Fruit fly (Drosophila melanogaster) whole organism, embryonic: ENCODE measurements around the gene sob.

Experiments used
- B-H1 ChIP-seq: fragments of 200-800 bp; sonication (Bioruptor generic); IDR thresholded peaks from 3 replicates; pipeline ENCODE4 v1.3.6; 2022; ENCODE audit warnings: missing biosample characterization, missing genetic modification characterization
- CG10267 ChIP-seq: fragments of 200-800 bp; sonication (Bioruptor generic); optimal IDR thresholded peaks from 2 replicates; lab custom pipeline; 2018; ENCODE audit warnings: missing biosample characterization, mild to moderate bottlenecking, missing genetic modification characterization, moderate library complexity
- CG12155 ChIP-seq: fragments of 200-800 bp; sonication (Bioruptor generic); optimal IDR thresholded peaks from 3 replicates; lab custom pipeline; 2016; ENCODE audit warnings: missing biosample characterization, missing genetic modification characterization
- CG15269 ChIP-seq: fragments of 200-800 bp; sonication (Bioruptor generic); optimal IDR thresholded peaks from 2 replicates; lab custom pipeline; 2018; ENCODE audit warnings: missing biosample characterization, mild to moderate bottlenecking, missing genetic modification characterization, moderate library complexity
- CG1602 ChIP-seq: fragments of 200-800 bp; sonication (Bioruptor generic); optimal IDR thresholded peaks from 3 replicates; lab custom pipeline; 2016; ENCODE audit warnings: missing biosample characterization, missing genetic modification characterization
- CG16779 ChIP-seq: fragments of 200-800 bp; sonication (Bioruptor generic); IDR thresholded peaks from 2 replicates; pipeline ENCODE4 v1.3.6; 2022; ENCODE audit warnings: missing biosample characterization, missing genetic modification characterization
- CG18011 ChIP-seq: fragments of 200-800 bp; sonication (Bioruptor generic); optimal IDR thresholded peaks from 2 replicates; lab custom pipeline; 2017; ENCODE audit warnings: missing biosample characterization, missing genetic modification characterization, mild to moderate bottlenecking, moderate library complexity, missing genotype
- CG18262 ChIP-seq: fragments of 200-800 bp; optimal IDR thresholded peaks from 3 replicates; lab custom pipeline; 2019; ENCODE audit warnings: missing biosample characterization, mild to moderate bottlenecking, missing genetic modification characterization, moderate library complexity
- CG1832 ChIP-seq: fragments of 200-800 bp; sonication (Bioruptor generic); optimal IDR thresholded peaks from 2 replicates; lab custom pipeline; 2017; ENCODE audit warnings: missing biosample characterization, mild to moderate bottlenecking, missing genetic modification characterization, inconsistent platforms
- CG2202 ChIP-seq: fragments of 200-800 bp; sonication (Bioruptor generic); optimal IDR thresholded peaks from 2 replicates; lab custom pipeline; 2018; ENCODE audit warnings: missing biosample characterization, mild to moderate bottlenecking, missing genetic modification characterization
- CG2889 ChIP-seq: fragments of 200-800 bp; sonication (Bioruptor generic); IDR thresholded peaks from 3 replicates; pipeline ENCODE4 v1.3.6; 2022; ENCODE audit warnings: missing biosample characterization, missing genetic modification characterization
- CG30431 ChIP-seq: fragments of 200-800 bp; sonication (Bioruptor generic); optimal IDR thresholded peaks from 2 replicates; lab custom pipeline; 2017; ENCODE audit warnings: missing biosample characterization, missing genetic modification characterization
- CG34376 ChIP-seq: fragments of 200-800 bp; sonication (Bioruptor generic); optimal IDR thresholded peaks from 2 replicates; lab custom pipeline; 2018; ENCODE audit warnings: missing biosample characterization, mild to moderate bottlenecking, missing genetic modification characterization
- CG3995 ChIP-seq: fragments of 200-800 bp; sonication (Bioruptor generic); optimal IDR thresholded peaks from 3 replicates; lab custom pipeline; 2016; ENCODE audit warnings: missing biosample characterization, missing genetic modification characterization
- CG5180 ChIP-seq: fragments of 200-800 bp; sonication (Bioruptor generic); optimal IDR thresholded peaks from 3 replicates; lab custom pipeline; 2017; ENCODE audit warnings: missing biosample characterization, missing genetic modification characterization, mild to moderate bottlenecking, moderate library complexity, missing genetic modification reagents
- CG6765 ChIP-seq: fragments of 200-800 bp; sonication (Bioruptor generic); optimal IDR thresholded peaks from 3 replicates; lab custom pipeline; 2017; ENCODE audit warnings: missing biosample characterization, mild to moderate bottlenecking, missing genetic modification characterization
- CG8478 ChIP-seq: fragments of >200 bp; optimal IDR thresholded peaks from 2 replicates; lab custom pipeline; 2018
- CG9437 ChIP-seq: fragments of 200-800 bp; sonication (Bioruptor generic); optimal IDR thresholded peaks from 2 replicates; lab custom pipeline; 2018; ENCODE audit warnings: missing biosample characterization, mild to moderate bottlenecking, missing genetic modification characterization
- CG9932 ChIP-seq: fragments of 200-800 bp; sonication (Bioruptor generic); IDR thresholded peaks from 2 replicates; pipeline ENCODE4 v1.3.6; 2022; ENCODE audit warnings: missing biosample characterization, missing genetic modification characterization
- D19A ChIP-seq: fragments of 200-800 bp; optimal IDR thresholded peaks from 3 replicates; lab custom pipeline; 2019; ENCODE audit warnings: missing biosample characterization, mild to moderate bottlenecking, missing genetic modification characterization, moderate library complexity
- Deaf1 ChIP-seq: fragments of 200-800 bp; optimal IDR thresholded peaks from 3 replicates; lab custom pipeline; 2019; ENCODE audit warnings: missing biosample characterization, mild to moderate bottlenecking, missing genetic modification characterization, moderate library complexity
- Dek ChIP-seq: fragments of 200-800 bp; sonication (Bioruptor generic); optimal IDR thresholded peaks from 3 replicates; lab custom pipeline; 2019; ENCODE audit warnings: missing biosample characterization, mild to moderate bottlenecking, missing genetic modification characterization, moderate library complexity
- Dip2 ChIP-seq: fragments of 200-800 bp; sonication (Bioruptor generic); IDR thresholded peaks from 2 replicates; pipeline ENCODE4 v1.3.6; 2022; ENCODE audit warnings: missing biosample characterization, missing genetic modification characterization
- Drgx ChIP-seq: fragments of 200-800 bp; sonication (Bioruptor generic); IDR thresholded peaks from 2 replicates; pipeline ENCODE4 v1.3.6; 2022; ENCODE audit warnings: missing biosample characterization, missing genetic modification characterization
- E2f1 ChIP-seq: fragments of 200-800 bp; sonication (Bioruptor generic); IDR thresholded peaks from 2 replicates; pipeline ENCODE4 v1.3.6; 2022; ENCODE audit warnings: missing biosample characterization, missing genetic modification characterization
- ERR ChIP-seq: fragments of 200-800 bp; sonication (Bioruptor generic); optimal IDR thresholded peaks from 2 replicates; lab custom pipeline; 2016; ENCODE audit warnings: missing biosample characterization, missing genetic modification characterization
- Gug ChIP-seq: fragments of 200-800 bp; sonication (Bioruptor generic); IDR thresholded peaks from 4 replicates; pipeline ENCODE4 v1.3.6; 2022; ENCODE audit warnings: missing biosample characterization, missing genetic modification characterization
- H15 ChIP-seq: fragments of 200-800 bp; sonication (Bioruptor generic); IDR thresholded peaks from 3 replicates; pipeline ENCODE4 v1.3.6; 2022; ENCODE audit warnings: missing biosample characterization, missing genetic modification characterization
- HmgD ChIP-seq: fragments of 200-800 bp; sonication (Bioruptor generic); optimal IDR thresholded peaks from 3 replicates; lab custom pipeline; 2016; ENCODE audit warnings: missing biosample characterization, missing genetic modification characterization
- Hmr ChIP-seq: fragments of 200-800 bp; sonication (Bioruptor generic); optimal IDR thresholded peaks from 3 replicates; lab custom pipeline; 2017; ENCODE audit warnings: mild to moderate bottlenecking, missing biosample characterization, missing genetic modification reagents, missing genetic modification characterization
- Max ChIP-seq: fragments of 200-800 bp; sonication (Bioruptor generic); optimal IDR thresholded peaks from 2 replicates; lab custom pipeline; 2016; ENCODE audit warnings: missing biosample characterization, mild to moderate bottlenecking, missing genetic modification characterization
- NC2β ChIP-seq: fragments of 200-800 bp; sonication (Bioruptor generic); optimal IDR thresholded peaks from 2 replicates; lab custom pipeline; 2016; ENCODE audit warnings: missing biosample characterization, missing genetic modification characterization
- Oaz ChIP-seq: fragments of 200-800 bp; sonication (Bioruptor generic); IDR thresholded peaks from 2 replicates; pipeline ENCODE4 v1.3.6; 2022; ENCODE audit warnings: missing biosample characterization, missing genetic modification characterization
- Rfx ChIP-seq: fragments of 200-800 bp; sonication (Bioruptor generic); IDR thresholded peaks from 2 replicates; pipeline ENCODE4 v1.3.6; 2022; ENCODE audit warnings: missing biosample characterization, missing genetic modification characterization
- Rx ChIP-seq: fragments of 200-800 bp; sonication (Bioruptor generic); IDR thresholded peaks from 2 replicates; pipeline ENCODE4 v1.3.6; 2022; ENCODE audit warnings: missing biosample characterization, missing genetic modification characterization
- Side ChIP-seq: fragments of 200-800 bp; sonication (Bioruptor generic); optimal IDR thresholded peaks from 2 replicates; lab custom pipeline; 2016; ENCODE audit warnings: missing biosample characterization, missing genetic modification characterization
- Sox100B ChIP-seq: fragments of 200-800 bp; sonication (Bioruptor generic); optimal IDR thresholded peaks from 3 replicates; lab custom pipeline; 2018; ENCODE audit warnings: missing biosample characterization, mild to moderate bottlenecking, missing genetic modification characterization
- Vsx1 ChIP-seq: fragments of 200-800 bp; sonication (Bioruptor generic); optimal IDR thresholded peaks from 2 replicates; lab custom pipeline; 2017; ENCODE audit warnings: missing biosample characterization, mild to moderate bottlenecking, missing genetic modification characterization, missing genetic modification reagents
- btn ChIP-seq: fragments of 200-800 bp; sonication (Bioruptor generic); optimal IDR thresholded peaks from 2 replicates; lab custom pipeline; 2016; ENCODE audit warnings: missing biosample characterization, missing genetic modification characterization
- chif ChIP-seq, 2 experiments: fragments of 200-800 bp; sonication (Bioruptor generic); optimal IDR thresholded peaks; 3 replicates each; lab custom pipeline; 2016; ENCODE audit warnings: missing biosample characterization in 2 of 2, missing genetic modification characterization in 2 of 2
- chinmo ChIP-seq: fragments of 200-800 bp; sonication (Bioruptor generic); IDR thresholded peaks from 4 replicates; pipeline ENCODE4 v1.3.6; 2022; ENCODE audit warnings: missing biosample characterization, missing genetic modification characterization; ENCODE audit not compliant: partially characterized antibody
- crc ChIP-seq: fragments of 200-800 bp; sonication (Bioruptor generic); optimal IDR thresholded peaks from 2 replicates; lab custom pipeline; 2016; ENCODE audit warnings: missing biosample characterization, missing genetic modification characterization
- croc ChIP-seq: fragments of 200-800 bp; sonication (Bioruptor generic); conservative IDR thresholded peaks from 3 replicates; pipeline ENCODE4 v1.3.6; 2022; ENCODE audit warnings: missing biosample characterization, missing genetic modification characterization
- emc ChIP-seq: fragments of 200-800 bp; sonication (Bioruptor generic); optimal IDR thresholded peaks from 2 replicates; lab custom pipeline; 2016; ENCODE audit warnings: missing biosample characterization, missing genetic modification characterization
- hth ChIP-seq: fragments of >200 bp; optimal IDR thresholded peaks from 2 replicates; lab custom pipeline; 2017; ENCODE audit warnings: inconsistent platforms
- jing ChIP-seq: fragments of 200-800 bp; sonication (Bioruptor generic); optimal IDR thresholded peaks from 2 replicates; lab custom pipeline; 2018; ENCODE audit warnings: missing biosample characterization, mild to moderate bottlenecking, missing genetic modification characterization
- mirr ChIP-seq: fragments of 200-800 bp; sonication (Bioruptor generic); optimal IDR thresholded peaks from 3 replicates; lab custom pipeline; 2018; ENCODE audit warnings: missing biosample characterization, mild to moderate bottlenecking, missing genetic modification characterization
- pb ChIP-seq: fragments of 200-800 bp; sonication (Bioruptor generic); optimal IDR thresholded peaks from 3 replicates; lab custom pipeline; 2016; ENCODE audit warnings: missing biosample characterization, missing genetic modification characterization
- pita ChIP-seq: fragments of 200-800 bp; sonication (Bioruptor generic); optimal IDR thresholded peaks from 2 replicates; lab custom pipeline; 2017; ENCODE audit warnings: missing biosample characterization, mild to moderate bottlenecking, missing genetic modification characterization
- salm ChIP-seq: fragments of 200-800 bp; sonication (Bioruptor generic); optimal IDR thresholded peaks from 2 replicates; lab custom pipeline; 2018; ENCODE audit warnings: missing biosample characterization, mild to moderate bottlenecking, missing genetic modification characterization
- unpg ChIP-seq: fragments of 200-800 bp; sonication (Bioruptor generic); optimal IDR thresholded peaks from 3 replicates; lab custom pipeline; 2018; ENCODE audit warnings: missing biosample characterization, mild to moderate bottlenecking, missing genetic modification characterization, moderate library complexity
- vfl ChIP-seq: fragments of 200-800 bp; sonication (Bioruptor generic); optimal IDR thresholded peaks from 2 replicates; lab custom pipeline; 2016; ENCODE audit warnings: missing biosample characterization, missing genetic modification characterization
- yki ChIP-seq: fragments of >200 bp; optimal IDR thresholded peaks from 3 replicates; lab custom pipeline; 2018
- zen ChIP-seq: fragments of 200-800 bp; sonication (Bioruptor generic); optimal IDR thresholded peaks from 3 replicates; lab custom pipeline; 2018; ENCODE audit warnings: missing biosample characterization, mild to moderate bottlenecking, missing genetic modification characterization, moderate library complexity

sob gene

dm6 chr2L:3598485-3598884 is 17.9 kb upstream of the sob start (continued):
- TF ChIP-seq CG18011 (GFP tag; lab: Kevin White, UChicago) (no peak), Gug (GFP tag; lab: Robert Waterston, UW) (peak; percentile 25; the same call in 2 of the 4 replicates), HmgD (no peak), Hmr (GFP tag; lab: Kevin White, UChicago) (no peak), hth (lab: Kevin White, UChicago) (no peak), Vsx1 (GFP tag; lab: Kevin White, UChicago) (no peak), CG1832 (GFP tag; lab: Kevin White, UChicago) (no peak), D19A (tag; lab: Kevin White, UChicago) (peak; percentile 38), CG9932 (no peak), crc (GFP tag; lab: Kevin White, UChicago) (no peak), CG5180 (GFP tag; lab: Kevin White, UChicago) (no peak), CG2889 (peak; percentile 31; the same call in 1 of the 3 replicates), mirr (no peak), btn (no peak), CG8478 (no peak), CG1602 (GFP tag; lab: Kevin White, UChicago) (peak; percentile 36), Oaz (no peak), CG9437 (GFP tag; lab: Kevin White, UChicago) (no peak), vfl (GFP tag; lab: Kevin White, UChicago) (no peak), CG6765 (GFP tag; lab: Kevin White, UChicago) (no peak), salm (no peak), Max (GFP tag; lab: Kevin White, UChicago) (no peak), Rx (GFP tag; lab: Robert Waterston, UW) (peak; percentile 57), yki (lab: Kevin White, UChicago) (no peak), Dek (tag; lab: Kevin White, UChicago) (no peak), CG15269 (tag; lab: Kevin White, UChicago) (no peak), pita (no peak), CG18262 (tag; lab: Kevin White, UChicago) (peak; percentile 62), Sox100B (GFP tag; lab: Kevin White, UChicago) (no peak), CG34376 (GFP tag; lab: Kevin White, UChicago) (no peak), jing (peak; percentile 18), H15 (peak; percentile 45; the same call in 2 of the 3 replicates), ERR (GFP tag; lab: Kevin White, UChicago) (no peak)
- TF ChIP-seq, all 482 proteins: peak for 186

- TF ChIP-seq Drgx (GFP tag; lab: Robert Waterston, UW) (peak; percentile 37; the same call in 1 of the 2 replicates), unpg (GFP tag; lab: Kevin White, UChicago) (no peak), CG3995 (GFP tag; lab: Kevin White, UChicago) (no peak), CG10267 (tag; lab: Kevin White, UChicago) (no peak), CG12155 (no peak), NC2β (GFP tag; lab: Kevin White, UChicago) (no peak), Side (GFP tag; lab: Kevin White, UChicago) (no peak), Deaf1 (tag; lab: Kevin White, UChicago) (no peak), chinmo (GFP tag; lab: Robert Waterston, UW) (no peak), croc (GFP tag; lab: Robert Waterston, UW) (no peak), Dek (tag; lab: Kevin White, UChicago) (no peak), E2f1 (GFP tag; lab: Robert Waterston, UW) (no peak), zen (tag; lab: Kevin White, UChicago) (no peak), B-H1 (GFP tag; lab: Robert Waterston, UW) (no peak), chif (GFP tag; optimal IDR thresholded peaks at IDR 0.05; lab: Kevin White, UChicago) (no peak), CG30431 (no peak), CG9932 (0 out of 2 replicates have a peak, but pooled peaks have one; percentile 34), Rfx (GFP tag; lab: Robert Waterston, UW) (no peak), pb (GFP tag; lab: Kevin White, UChicago) (no peak), Dip2 (no peak), CG16779 (no peak), CG2202 (no peak), emc (GFP tag; lab: Kevin White, UChicago) (no peak)
These were observed 16.6 kb upstream of the sob start for dm6 chr2L:3597126-3597525.
